Fruit fly (Drosophila melanogaster) whole organism, embryonic: ENCODE results near the gene kz.

Experiments
- BEAF-32 ChIP-seq: fragments of 200-800 bp; sonication (Bioruptor generic); optimal IDR thresholded peaks from 3 replicates; lab custom pipeline; 2017; ENCODE audit warnings: missing biosample characterization, missing genetic modification characterization, mild to moderate bottlenecking, moderate library complexity, missing genetic modification reagents
- BtbVII ChIP-seq: fragments of 200-800 bp; sonication (Bioruptor generic); optimal IDR thresholded peaks from 3 replicates; lab custom pipeline; 2017; ENCODE audit warnings: missing biosample characterization, mild to moderate bottlenecking, missing genetic modification characterization
- C15 ChIP-seq: fragments of 200-800 bp; sonication (Bioruptor generic); IDR thresholded peaks from 3 replicates; pipeline ENCODE4 v1.3.6; 2022; ENCODE audit warnings: missing biosample characterization, missing genetic modification characterization
- CG1233 ChIP-seq: fragments of 200-800 bp; sonication (Bioruptor generic); optimal IDR thresholded peaks from 4 replicates; lab custom pipeline; 2018; ENCODE audit warnings: missing biosample characterization, mild to moderate bottlenecking, missing genetic modification characterization
- CG12659 ChIP-seq: fragments of 200-800 bp; sonication (Bioruptor generic); optimal IDR thresholded peaks from 3 replicates; lab custom pipeline; 2017; ENCODE audit warnings: mild to moderate bottlenecking, missing biosample characterization, missing genetic modification reagents, missing genetic modification characterization
- CG12744 ChIP-seq: fragments of 200-800 bp; sonication (Bioruptor generic); optimal IDR thresholded peaks from 2 replicates; lab custom pipeline; 2016; ENCODE audit warnings: missing biosample characterization, missing genetic modification characterization
- CG15269 ChIP-seq: fragments of 200-800 bp; sonication (Bioruptor generic); optimal IDR thresholded peaks from 2 replicates; lab custom pipeline; 2018; ENCODE audit warnings: missing biosample characterization, mild to moderate bottlenecking, missing genetic modification characterization, moderate library complexity
- CG18476 ChIP-seq: fragments of 200-800 bp; sonication (Bioruptor generic); optimal IDR thresholded peaks from 2 replicates; lab custom pipeline; 2016; ENCODE audit warnings: missing biosample characterization, mild to moderate bottlenecking, missing genetic modification characterization
- CG34224 ChIP-seq: fragments of 200-800 bp; sonication (Bioruptor generic); IDR thresholded peaks from 3 replicates; pipeline ENCODE4 v1.3.6; 2022; ENCODE audit warnings: missing biosample characterization, missing genetic modification characterization; ENCODE audit not compliant: partially characterized antibody
- CG3995 ChIP-seq: fragments of 200-800 bp; sonication (Bioruptor generic); optimal IDR thresholded peaks from 3 replicates; lab custom pipeline; 2016; ENCODE audit warnings: missing biosample characterization, missing genetic modification characterization
- CG4360 ChIP-seq: fragments of 200-800 bp; sonication (Bioruptor generic); IDR thresholded peaks from 2 replicates; pipeline ENCODE4 v1.3.6; 2022; ENCODE audit warnings: missing biosample characterization, missing genetic modification characterization
- CG6683 ChIP-seq: fragments of 200-800 bp; sonication (Bioruptor generic); optimal IDR thresholded peaks from 2 replicates; lab custom pipeline; 2017; ENCODE audit warnings: missing biosample characterization, mild to moderate bottlenecking, missing genetic modification characterization, missing genetic modification reagents
- CG7786 ChIP-seq: fragments of 200-800 bp; sonication (Bioruptor generic); optimal IDR thresholded peaks from 2 replicates; lab custom pipeline; 2016; ENCODE audit warnings: missing biosample characterization, missing genetic modification characterization
- CG9609 ChIP-seq: fragments of 200-800 bp; sonication (Bioruptor generic); optimal IDR thresholded peaks from 3 replicates; lab custom pipeline; 2016; ENCODE audit warnings: missing biosample characterization, missing genetic modification characterization
- CG9876 ChIP-seq: fragments of 200-800 bp; sonication (Bioruptor generic); optimal IDR thresholded peaks from 2 replicates; lab custom pipeline; 2016; ENCODE audit warnings: missing biosample characterization, missing genetic modification characterization
- CG9932 ChIP-seq: fragments of 200-800 bp; sonication (Bioruptor generic); IDR thresholded peaks from 2 replicates; pipeline ENCODE4 v1.3.6; 2022; ENCODE audit warnings: missing biosample characterization, missing genetic modification characterization
- Elba2 ChIP-seq: fragments of 200-800 bp; sonication (Bioruptor generic); optimal IDR thresholded peaks from 3 replicates; lab custom pipeline; 2016; ENCODE audit warnings: missing biosample characterization, missing genetic modification characterization
- Fer1 ChIP-seq: fragments of 200-800 bp; sonication (Bioruptor generic); optimal IDR thresholded peaks from 2 replicates; lab custom pipeline; 2017; ENCODE audit warnings: missing biosample characterization, mild to moderate bottlenecking, missing genetic modification characterization
- Gsc ChIP-seq: fragments of 200-800 bp; sonication (Bioruptor generic); IDR thresholded peaks from 2 replicates; pipeline ENCODE4 v1.3.6; 2022; ENCODE audit warnings: missing biosample characterization, missing genetic modification characterization
- HLH3B ChIP-seq: fragments of 200-800 bp; sonication (Bioruptor generic); IDR thresholded peaks from 2 replicates; pipeline ENCODE4 v1.3.6; 2022; ENCODE audit warnings: missing biosample characterization, missing genetic modification characterization
- HLHmδ ChIP-seq: fragments of 200-800 bp; sonication (Bioruptor generic); optimal IDR thresholded peaks from 2 replicates; lab custom pipeline; 2018; ENCODE audit warnings: missing biosample characterization, mild to moderate bottlenecking, missing genetic modification characterization, moderate library complexity
- Hand ChIP-seq: fragments of 200-800 bp; sonication (Bioruptor generic); optimal IDR thresholded peaks from 2 replicates; lab custom pipeline; 2017; ENCODE audit warnings: mild to moderate bottlenecking, missing biosample characterization, missing genetic modification reagents, missing genetic modification characterization
- HmgD ChIP-seq: fragments of 200-800 bp; sonication (Bioruptor generic); optimal IDR thresholded peaks from 3 replicates; lab custom pipeline; 2016; ENCODE audit warnings: missing biosample characterization, missing genetic modification characterization
- Hsf ChIP-seq: fragments of 200-800 bp; sonication (Bioruptor generic); optimal IDR thresholded peaks from 3 replicates; lab custom pipeline; 2016; ENCODE audit warnings: missing biosample characterization, missing genetic modification characterization
- Myb ChIP-seq: fragments of 200-800 bp; sonication (Bioruptor generic); optimal IDR thresholded peaks from 2 replicates; lab custom pipeline; 2016; ENCODE audit warnings: missing biosample characterization, missing genetic modification characterization
- Opbp ChIP-seq: fragments of 200-800 bp; sonication (Bioruptor generic); IDR thresholded peaks from 3 replicates; pipeline ENCODE4 v1.3.6; 2022; ENCODE audit warnings: missing biosample characterization, missing genetic modification characterization; ENCODE audit not compliant: partially characterized antibody
- PHDP ChIP-seq: fragments of 200-800 bp; sonication (Bioruptor generic); optimal IDR thresholded peaks from 3 replicates; lab custom pipeline; 2018; ENCODE audit warnings: missing biosample characterization, mild to moderate bottlenecking, missing genetic modification characterization, moderate library complexity
- Rx ChIP-seq: fragments of 200-800 bp; sonication (Bioruptor generic); IDR thresholded peaks from 2 replicates; pipeline ENCODE4 v1.3.6; 2022; ENCODE audit warnings: missing biosample characterization, missing genetic modification characterization
- Tbp ChIP-seq: fragments of >200 bp; optimal IDR thresholded peaks from 2 replicates; lab custom pipeline; 2018; ENCODE audit warnings: missing biosample characterization, missing genetic modification characterization
- Trl ChIP-seq, 3 experiments: fragments of >200 bp in 2 of 3; fragments of 200-800 bp in 1 of 3; sonication (Bioruptor generic) in 1 of 3; optimal IDR thresholded peaks; 2 replicates in 1 of 3; 3 replicates in 2 of 3; lab custom pipeline; 2016 to 2017; ENCODE audit warnings: missing biosample characterization in 1 of 3, missing genetic modification characterization in 1 of 3
- Xrp1 ChIP-seq: fragments of 200-800 bp; sonication (Bioruptor generic); IDR thresholded peaks from 2 replicates; pipeline ENCODE4 v1.3.6; 2022; ENCODE audit warnings: missing biosample characterization, missing genetic modification characterization
- ab ChIP-seq: fragments of 200-800 bp; sonication (Bioruptor generic); optimal IDR thresholded peaks from 2 replicates; lab custom pipeline; 2016; ENCODE audit warnings: missing biosample characterization, missing genetic modification characterization
- al ChIP-seq: fragments of 200-800 bp; sonication (Bioruptor generic); IDR thresholded peaks from 2 replicates; pipeline ENCODE4 v1.3.6; 2022; ENCODE audit warnings: missing biosample characterization, missing genetic modification characterization
- bigmax ChIP-seq: fragments of 200-800 bp; sonication (Bioruptor generic); optimal IDR thresholded peaks from 2 replicates; lab custom pipeline; 2018; ENCODE audit warnings: missing biosample characterization, mild to moderate bottlenecking, missing genetic modification characterization
- btn ChIP-seq: fragments of 200-800 bp; sonication (Bioruptor generic); optimal IDR thresholded peaks from 2 replicates; lab custom pipeline; 2016; ENCODE audit warnings: missing biosample characterization, missing genetic modification characterization
- exex ChIP-seq: fragments of 200-800 bp; sonication (Bioruptor generic); optimal IDR thresholded peaks from 4 replicates; lab custom pipeline; 2018; ENCODE audit warnings: missing biosample characterization, mild to moderate bottlenecking, missing genetic modification characterization, moderate library complexity
- grn ChIP-seq: fragments of 200-800 bp; sonication (Bioruptor generic); optimal IDR thresholded peaks from 3 replicates; lab custom pipeline; 2017; ENCODE audit warnings: missing biosample characterization, missing genetic modification characterization
- ind ChIP-seq: fragments of 200-800 bp; sonication (Bioruptor generic); optimal IDR thresholded peaks from 3 replicates; lab custom pipeline; 2016; ENCODE audit warnings: missing biosample characterization, missing genetic modification characterization
- jigr1 ChIP-seq: fragments of 200-800 bp; sonication (Bioruptor generic); IDR thresholded peaks from 3 replicates; pipeline ENCODE4 v1.3.6; 2022; ENCODE audit warnings: missing biosample characterization, missing genetic modification characterization
- nau ChIP-seq: fragments of 200-800 bp; sonication (Bioruptor generic); optimal IDR thresholded peaks from 3 replicates; lab custom pipeline; 2017; ENCODE audit warnings: missing biosample characterization, mild to moderate bottlenecking, missing genetic modification characterization, missing genetic modification reagents
- phol ChIP-seq: fragments of 200-800 bp; sonication (Bioruptor generic); optimal IDR thresholded peaks from 3 replicates; lab custom pipeline; 2018; ENCODE audit warnings: missing biosample characterization, mild to moderate bottlenecking, missing genetic modification characterization, moderate library complexity
- pros ChIP-seq: fragments of 200-800 bp; sonication (Bioruptor generic); optimal IDR thresholded peaks from 3 replicates; lab custom pipeline; 2019; ENCODE audit warnings: missing biosample characterization, mild to moderate bottlenecking, missing genetic modification characterization, moderate library complexity
- pum ChIP-seq: fragments of 200-800 bp; sonication (Bioruptor generic); optimal IDR thresholded peaks from 2 replicates; lab custom pipeline; 2016; ENCODE audit warnings: missing biosample characterization, missing genetic modification characterization
- scrt ChIP-seq: fragments of 200-800 bp; sonication (Bioruptor generic); optimal IDR thresholded peaks from 2 replicates; lab custom pipeline; 2018; ENCODE audit warnings: missing biosample characterization, mild to moderate bottlenecking, missing genetic modification characterization, moderate library complexity
- slp2 ChIP-seq: fragments of 200-800 bp; sonication (Bioruptor generic); optimal IDR thresholded peaks from 2 replicates; lab custom pipeline; 2016; ENCODE audit warnings: missing biosample characterization, missing genetic modification characterization
- tx ChIP-seq: fragments of 200-800 bp; sonication (Bioruptor generic); optimal IDR thresholded peaks from 2 replicates; lab custom pipeline; 2016; ENCODE audit warnings: missing biosample characterization, missing genetic modification characterization
- vvl ChIP-seq: fragments of 200-800 bp; sonication (Bioruptor generic); IDR thresholded peaks from 2 replicates; pipeline ENCODE4 v1.3.6; 2022; ENCODE audit warnings: missing biosample characterization, missing genetic modification characterization
- wor ChIP-seq: fragments of 200-800 bp; sonication (Bioruptor generic); IDR thresholded peaks from 2 replicates; pipeline ENCODE4 v1.3.6; 2022; ENCODE audit warnings: missing biosample characterization, missing genetic modification characterization
- zf30C ChIP-seq: fragments of 200-800 bp; sonication (Bioruptor generic); optimal IDR thresholded peaks from 3 replicates; lab custom pipeline; 2018; ENCODE audit warnings: missing biosample characterization, mild to moderate bottlenecking, missing genetic modification characterization

Gene kz

DNA sequence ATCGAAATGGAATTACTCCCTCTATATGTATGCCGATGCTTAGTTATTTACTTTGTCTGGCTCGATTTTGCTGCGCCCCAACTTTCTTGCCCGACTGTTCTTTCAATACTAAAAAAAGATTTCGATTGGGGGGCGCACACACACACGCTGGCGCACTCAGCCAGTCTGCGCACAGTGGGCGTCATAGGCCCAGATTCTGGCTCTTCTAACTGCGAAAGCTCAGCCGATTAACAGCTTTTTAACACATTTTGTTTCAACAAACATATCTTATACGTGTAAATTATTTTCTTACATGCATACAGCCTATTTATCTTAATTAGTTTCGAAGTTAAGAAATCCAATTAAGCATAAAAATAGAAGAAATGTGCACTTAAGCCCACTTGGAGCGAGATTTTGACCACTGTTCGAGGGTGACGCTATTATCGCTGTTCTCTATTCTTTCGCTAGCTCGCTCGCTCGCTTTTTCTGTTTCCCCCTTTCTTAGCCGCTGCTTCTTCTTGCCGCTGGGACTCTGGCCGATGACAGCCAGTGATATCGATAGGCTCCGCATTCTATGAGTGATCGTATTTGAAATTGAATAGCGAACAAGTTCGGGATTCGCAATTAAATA is 19.5 kb downstream of the kz start, which contains the start of gene Vinc (continued):
- TF ChIP-seq Trl (optimal IDR thresholded peaks at IDR 0.05; lab: Kevin White, UChicago) (peak in 1 of 2 experiments; percentile 49), Trl (GFP tag; optimal IDR thresholded peaks at IDR 0.05; lab: Kevin White, UChicago) (peak; percentile 93), HmgD (peak; percentile 54), CG6683 (GFP tag; lab: Kevin White, UChicago) (peak; percentile 88), phol (tag; lab: Kevin White, UChicago) (peak; percentile 87), Hsf (GFP tag; lab: Kevin White, UChicago) (peak; percentile 57), C15 (GFP tag; lab: Robert Waterston, UW) (0 out of 3 replicates have a peak, but pooled peaks have one; percentile 30), Gsc (0 out of 2 replicates have a peak, but pooled peaks have one; percentile 38), HLHmδ (GFP tag; lab: Kevin White, UChicago) (no peak), Opbp (GFP tag; lab: Robert Waterston, UW) (peak; percentile 40; the same call in 2 of the 3 replicates), nau (no peak), Elba2 (no peak), CG12659 (GFP tag; lab: Kevin White, UChicago) (peak; percentile 82), scrt (GFP tag; lab: Kevin White, UChicago) (peak; percentile 87), tx (GFP tag; lab: Kevin White, UChicago) (peak; percentile 73), jigr1 (GFP tag; lab: Robert Waterston, UW) (0 out of 3 replicates have a peak, but pooled peaks have one; percentile 40), wor (GFP tag; lab: Robert Waterston, UW) (peak; percentile 44; the same call in 1 of the 2 replicates), Myb (peak; percentile 58), CG3995 (peak; percentile 41), vvl (GFP tag; lab: Robert Waterston, UW) (peak; percentile 80), HLH3B (GFP tag; lab: Robert Waterston, UW) (peak; percentile 78), Xrp1 (GFP tag; lab: Robert Waterston, UW) (peak; percentile 91), Hand (GFP tag; lab: Kevin White, UChicago) (peak; percentile 86), CG9876 (GFP tag; lab: Kevin White, UChicago) (peak; percentile 34), ab (GFP tag; lab: Kevin White, UChicago) (peak; percentile 35), slp2 (peak; percentile 85), Rx (GFP tag; lab: Robert Waterston, UW) (peak; percentile 73), Tbp (GFP tag; lab: Kevin White, UChicago) (no peak), Fer1 (GFP tag; lab: Kevin White, UChicago) (peak; percentile 97), BEAF-32 (GFP tag; lab: Kevin White, UChicago) (peak; percentile 58), CG9932 (GFP tag; lab: Robert Waterston, UW) (peak; percentile 90), CG7786 (GFP tag; lab: Kevin White, UChicago) (peak; percentile 80), CG4360 (GFP tag; lab: Robert Waterston, UW) (no peak), bigmax (GFP tag; lab: Kevin White, UChicago) (no peak), ind (GFP tag; lab: Kevin White, UChicago) (peak; percentile 90), BtbVII (GFP tag; lab: Kevin White, UChicago) (peak; percentile 93), zf30C (GFP tag; lab: Kevin White, UChicago) (no peak), CG34224 (0 out of 3 replicates have a peak, but pooled peaks have one; percentile 27), CG18476 (GFP tag; lab: Kevin White, UChicago) (peak; percentile 78), al (GFP tag; lab: Robert Waterston, UW) (peak; percentile 66), CG15269 (peak; percentile 86), CG1233 (peak; percentile 90), CG9609 (GFP tag; lab: Kevin White, UChicago) (peak; percentile 50), exex (tag; lab: Kevin White, UChicago) (peak; percentile 83), pros (GFP tag; lab: Kevin White, UChicago) (peak; percentile 81), btn (GFP tag; lab: Kevin White, UChicago) (peak; percentile 62), PHDP (tag; lab: Kevin White, UChicago) (no peak), pum (GFP tag; lab: Kevin White, UChicago) (peak; percentile 87), grn (GFP tag; lab: Kevin White, UChicago) (no peak), CG12744 (GFP tag; lab: Kevin White, UChicago) (no peak)
